Worm (Caenorhabditis elegans) whole organism, L1 larva: ENCODE measurements around the gene kreg-1.

ENCODE experiments used
- ceh-82 ChIP-seq, 3 experiments: fragments of 150-350 bp in 1 of 3; sonication (generic microtip) in 2 of 3; optimal IDR thresholded peaks; 2 replicates each; lab custom pipeline; 2014 to 2017; ENCODE audit warnings: missing biosample characterization in 3 of 3, missing genetic modification characterization in 3 of 3
- egl-13 ChIP-seq: sonication (generic microtip); optimal IDR thresholded peaks from 2 replicates; lab custom pipeline; 2016; ENCODE audit warnings: missing genotype, missing genetic modification reagents, missing genetic modification characterization, missing compliant biosample characterization
- fkh-10 ChIP-seq: sonication (generic microtip); optimal IDR thresholded peaks from 2 replicates; lab custom pipeline; 2017; ENCODE audit warnings: missing biosample characterization, missing genetic modification reagents, missing genetic modification characterization
- grh-1 ChIP-seq: fragments of 200-800 bp; sonication (Bioruptor generic); IDR thresholded peaks from 2 replicates; pipeline ENCODE4 v1.3.6; 2022; ENCODE audit warnings: missing genetic modification reagents, missing genetic modification characterization, missing compliant biosample characterization
- jun-1 ChIP-seq: fragments of 150-350 bp; optimal IDR thresholded peaks from 2 replicates; lab custom pipeline; 2014; ENCODE audit warnings: missing biosample characterization, missing genetic modification reagents, missing genetic modification characterization
- lin-15B ChIP-seq: fragments of 150-350 bp; sonication (generic microtip); optimal IDR thresholded peaks from 3 replicates; lab custom pipeline; 2014; ENCODE audit warnings: missing biosample characterization, missing genetic modification characterization
- lin-39 ChIP-seq: fragments of 150-350 bp; optimal IDR thresholded peaks from 2 replicates; lab custom pipeline; 2014; ENCODE audit warnings: missing biosample characterization, missing genetic modification reagents, missing genetic modification characterization
- nhr-11 ChIP-seq: fragments of 150-350 bp; optimal IDR thresholded peaks from 2 replicates; lab custom pipeline; 2014; ENCODE audit warnings: missing biosample characterization, missing genetic modification characterization
- nhr-28 ChIP-seq: fragments of 150-350 bp; optimal IDR thresholded peaks from 2 replicates; lab custom pipeline; 2014; ENCODE audit warnings: missing biosample characterization, missing genetic modification characterization
- nhr-85 ChIP-seq: sonication (generic microtip); peaks from one replicate; lab custom pipeline; 2016; ENCODE audit warnings: missing genetic modification characterization, inconsistent platforms, missing compliant biosample characterization
- pqm-1 ChIP-seq: sonication (generic microtip); optimal IDR thresholded peaks from 3 replicates; lab custom pipeline; 2017; ENCODE audit warnings: missing biosample characterization, missing genetic modification characterization
- tbx-2 ChIP-seq: sonication (generic microtip); optimal IDR thresholded peaks from 2 replicates; lab custom pipeline; 2016; ENCODE audit warnings: missing genetic modification characterization, missing compliant biosample characterization
- vab-15 ChIP-seq: sonication (generic microtip); optimal IDR thresholded peaks from 2 replicates; lab custom pipeline; 2017; ENCODE audit warnings: missing genotype, mild to moderate bottlenecking, missing genetic modification characterization, missing compliant biosample characterization

- TF ChIP-seq vab-15 = no peak
- TF ChIP-seq pqm-1 (tag; lab: Kevin White, UChicago) = no peak
- no peak for TF ChIP-seq lin-15B (tag; lab: Kevin White, UChicago)
- TF ChIP-seq fkh-10 (GFP tag; lab: Kevin White, UChicago) = no peak
- no peak for TF ChIP-seq nhr-11
- no peak for TF ChIP-seq nhr-28 (tag; lab: Kevin White, UChicago)
- no peak for TF ChIP-seq lin-39
- TF ChIP-seq ceh-82 (tag; optimal IDR thresholded peaks at IDR 0.05; lab: Kevin White, UChicago) = no peak
- no peak for TF ChIP-seq jun-1 (tag; lab: Kevin White, UChicago)
- no peak for TF ChIP-seq grh-1 (GFP tag; lab: Robert Waterston, UW)
- no peak for TF ChIP-seq egl-13
- TF ChIP-seq nhr-85 = no peak
- TF ChIP-seq tbx-2 (tag; lab: Kevin White, UChicago) = no peak
Observed at ce11 chrX:8727306-8727705, 17.7 kb downstream of the kreg-1 start, which contains the start of gene EGAP4.1.
